Worm (Caenorhabditis elegans) whole organism, mixed stage, embryonic: Measurements from ENCODE around the gene F48G7.10.

ENCODE experiments used
- bed-3 ChIP-seq: fragments of 200-800 bp; sonication (Bioruptor generic); optimal IDR thresholded peaks from 3 replicates; lab custom pipeline; 2018; ENCODE audit warnings: mild to moderate bottlenecking, missing genetic modification characterization, moderate library complexity, missing compliant biosample characterization
- ceh-43 ChIP-seq: fragments of 200-800 bp; sonication (Bioruptor generic); optimal IDR thresholded peaks from 2 replicates; lab custom pipeline; 2018; ENCODE audit warnings: mild to moderate bottlenecking, missing genetic modification characterization, moderate library complexity, missing compliant biosample characterization
- lsy-2 ChIP-seq: fragments of 150-350 bp; optimal IDR thresholded peaks from 2 replicates; lab custom pipeline; 2014; ENCODE audit warnings: missing biosample characterization, missing genetic modification characterization
- nhr-76 ChIP-seq: sonication (generic microtip); optimal IDR thresholded peaks from 2 replicates; lab custom pipeline; 2017; ENCODE audit warnings: missing biosample characterization, missing genetic modification characterization
- pha-4 ChIP-seq: fragments of 150-350 bp; optimal IDR thresholded peaks from 2 replicates; lab custom pipeline; 2018; ENCODE audit warnings: missing biosample characterization, missing genetic modification reagents, missing genetic modification characterization
- sem-2 ChIP-seq: fragments of 200-800 bp; sonication (Bioruptor generic); optimal IDR thresholded peaks from 2 replicates; lab custom pipeline; 2018; ENCODE audit warnings: mild to moderate bottlenecking, missing genetic modification characterization, missing compliant biosample characterization
- unc-39 ChIP-seq: fragments of 150-350 bp; optimal IDR thresholded peaks from 2 replicates; lab custom pipeline; 2014; ENCODE audit warnings: missing biosample characterization, missing genetic modification characterization

ce11 chrV:628527-628926 is 6.2 kb downstream of the F48G7.10 start, which contains the start of gene F48G7.9:
- TF ChIP-seq sem-2 (GFP tag; lab: Kevin White, UChicago): no peak
- no peak for TF ChIP-seq pha-4 (tag; lab: Kevin White, UChicago)
- TF ChIP-seq ceh-43 (GFP tag; lab: Kevin White, UChicago): no peak
- TF ChIP-seq bed-3: no peak
- no peak for TF ChIP-seq unc-39 (tag; lab: Kevin White, UChicago)
- no peak for TF ChIP-seq lsy-2
- TF ChIP-seq nhr-76 (tag; lab: Kevin White, UChicago): no peak
